Fruit fly (Drosophila melanogaster) ovary, adult (tissue): ENCODE measurements around the gene CG7878.
"Not testable (repeated sequence)": the region's sequence is repeated elsewhere in the genome, so short reads cannot be mapped to it uniquely, and the experiment has no call there.

Source experiments
- CG17801 ChIP-seq: fragments of 200-800 bp; optimal IDR thresholded peaks from 2 replicates; lab custom pipeline; 2019; ENCODE audit warnings: missing biosample characterization, mild to moderate bottlenecking, missing genetic modification characterization, moderate library complexity; ENCODE audit not compliant: partially characterized antibody

Gene CG7878

DNA sequence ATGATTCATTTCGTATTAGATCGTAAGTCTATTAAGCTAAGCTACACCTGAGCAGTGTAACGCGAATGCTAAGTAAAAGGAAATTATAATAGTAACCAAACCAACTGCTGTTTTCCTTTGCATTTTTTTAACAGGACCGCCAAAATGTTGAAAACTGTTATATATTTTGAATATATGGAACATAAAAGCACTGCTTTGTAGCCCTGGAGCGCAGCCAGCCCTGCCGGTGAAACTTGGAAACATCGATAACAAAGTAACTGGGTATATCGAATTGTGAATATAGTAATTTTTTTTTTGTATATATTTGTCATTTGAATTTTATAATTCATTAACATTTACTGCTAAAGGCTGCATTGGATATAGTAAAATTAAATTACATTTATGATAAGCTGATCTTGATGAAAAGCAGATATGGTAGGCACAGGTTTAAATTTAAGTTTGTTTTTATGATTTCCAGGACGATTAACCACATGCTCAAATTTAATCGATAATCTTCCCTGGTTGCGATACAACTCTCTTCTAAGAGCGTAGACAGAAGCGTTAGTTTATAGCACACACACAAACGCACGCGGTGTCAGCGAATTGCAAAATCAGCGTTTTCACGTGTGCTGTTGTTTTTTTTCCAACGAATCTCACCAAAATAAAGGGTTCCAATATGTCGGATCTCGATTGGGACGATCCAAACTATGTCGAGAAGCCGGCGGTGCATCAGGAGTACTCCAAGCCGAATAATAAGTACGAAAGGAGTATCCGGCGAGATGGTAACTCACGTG is at the start of gene CG7878:
CG7878 (plus strand) TSS at position 528 of the 773 bp plus-strand sequence.
- TF ChIP-seq CG17801 (GFP tag; lab: Kevin White, UChicago) = no peak

DNA sequence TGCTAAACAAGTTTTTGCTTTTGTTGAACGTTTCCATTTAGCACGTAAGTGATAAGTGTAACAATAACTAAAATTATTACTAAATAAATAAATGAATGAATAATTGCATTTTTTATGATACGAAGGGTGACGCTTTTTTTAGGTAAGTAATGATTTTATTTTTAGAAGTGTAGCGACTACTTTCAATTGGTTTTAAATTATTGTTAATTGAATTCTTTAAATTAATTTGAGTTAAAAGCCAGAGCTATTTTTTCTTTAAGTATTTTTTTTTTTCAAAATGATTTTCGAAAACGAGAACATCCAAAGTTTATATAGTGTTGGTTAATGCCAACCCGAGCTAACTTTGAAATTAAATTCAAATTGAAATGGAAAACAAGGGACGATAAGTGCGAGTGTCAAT is 35.6 kb upstream of the CG7878 start, which contains the start of gene CG7910:
CG7910 (plus strand) TSS at position 301 of the 400 bp plus-strand sequence.
- TF ChIP-seq CG17801 (GFP tag; lab: Kevin White, UChicago) = no peak

DNA sequence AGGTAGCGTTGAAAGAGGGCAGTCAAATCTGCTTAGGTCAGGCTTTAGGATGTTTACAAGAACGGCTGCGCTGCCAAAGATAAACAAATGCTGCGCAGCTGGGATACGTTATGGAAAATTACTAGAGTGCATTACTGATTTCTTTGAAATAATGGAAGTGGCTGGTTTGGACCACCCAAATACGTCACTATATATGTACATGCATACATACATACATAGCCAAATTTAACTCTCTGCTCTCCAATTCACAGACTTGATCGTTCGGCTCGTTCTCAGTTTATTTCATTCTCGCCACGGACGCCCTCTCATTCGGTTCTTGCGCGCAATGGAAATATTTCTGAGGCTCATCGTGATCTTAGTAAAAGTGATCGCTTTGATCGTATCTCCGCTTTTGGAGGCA is 28.7 kb upstream of the CG7878 start, which contains the start of gene CG7900:
CG7900 (plus strand) TSS at position 301 of the 400 bp plus-strand sequence.
- TF ChIP-seq CG17801 (GFP tag; lab: Kevin White, UChicago) = not testable (repeated sequence)

DNA sequence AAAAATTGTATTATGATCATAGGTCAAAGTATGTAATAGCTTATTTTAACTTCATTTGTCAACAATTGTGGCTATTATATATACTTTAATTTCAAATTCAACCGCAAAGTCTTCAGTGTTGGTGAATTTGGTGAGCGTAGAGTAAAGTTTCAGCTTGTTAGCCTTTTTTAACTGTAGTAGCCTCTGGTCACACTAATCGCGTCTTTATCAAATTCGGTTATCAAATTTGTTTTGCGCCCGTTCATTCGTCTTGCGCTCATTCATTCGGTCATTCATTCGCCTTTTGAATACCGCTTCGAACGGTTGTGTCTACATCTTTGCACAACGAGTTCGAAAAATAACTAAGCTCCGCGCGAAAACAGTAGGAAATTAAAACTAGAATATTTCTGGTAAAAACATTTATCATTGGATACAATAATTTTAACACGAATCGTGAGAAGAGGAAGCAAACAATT is 17.4 kb upstream of the CG7878 start, which contains the start of gene puc:
puc (plus strand) TSS at position 245 of the 455 bp plus-strand sequence.
- TF ChIP-seq CG17801 (GFP tag; lab: Kevin White, UChicago) = peak; percentile 54

DNA sequence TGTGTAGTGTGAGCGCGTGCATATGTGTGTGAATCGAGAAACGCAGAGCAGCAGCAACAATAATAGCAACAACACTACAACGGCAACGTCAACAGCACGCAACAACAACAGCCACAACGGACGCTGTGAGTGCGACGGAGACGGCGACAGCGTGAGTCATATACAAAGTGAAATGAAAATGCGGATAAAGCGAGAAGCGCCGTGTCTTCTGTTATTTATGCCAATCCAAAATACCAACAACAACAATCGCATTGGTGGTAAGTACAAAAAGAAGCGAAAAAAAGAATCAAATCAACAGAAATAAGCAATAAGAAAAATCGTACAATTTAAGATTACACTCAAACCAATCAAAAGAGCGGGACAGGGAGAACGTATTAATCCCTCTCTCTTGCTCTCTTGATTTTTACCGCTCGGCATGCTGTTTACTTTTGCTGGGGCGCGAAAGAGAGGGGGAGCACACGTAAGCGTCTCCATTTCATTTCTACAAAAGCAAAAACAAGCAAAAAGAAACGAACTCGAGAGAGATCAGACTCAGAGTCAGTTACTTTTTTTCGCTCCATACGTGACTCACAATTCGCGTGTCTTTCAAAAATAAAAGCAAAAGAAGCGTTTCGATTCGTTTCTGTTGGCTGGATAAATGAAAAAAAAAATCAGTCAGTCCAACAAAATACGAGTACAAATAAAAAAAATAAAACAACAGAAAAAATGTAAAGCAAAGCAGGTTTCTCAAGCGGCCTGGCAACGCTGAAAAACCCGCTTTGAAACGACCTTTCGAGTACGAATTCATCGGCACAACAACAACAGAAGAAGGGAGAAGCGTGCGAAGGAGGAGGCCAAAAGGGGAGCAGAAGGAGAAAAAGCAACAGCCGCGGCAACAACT is 16.4 kb upstream of the CG7878 start:
- TF ChIP-seq CG17801 (GFP tag; lab: Kevin White, UChicago) = peak; percentile 95

DNA sequence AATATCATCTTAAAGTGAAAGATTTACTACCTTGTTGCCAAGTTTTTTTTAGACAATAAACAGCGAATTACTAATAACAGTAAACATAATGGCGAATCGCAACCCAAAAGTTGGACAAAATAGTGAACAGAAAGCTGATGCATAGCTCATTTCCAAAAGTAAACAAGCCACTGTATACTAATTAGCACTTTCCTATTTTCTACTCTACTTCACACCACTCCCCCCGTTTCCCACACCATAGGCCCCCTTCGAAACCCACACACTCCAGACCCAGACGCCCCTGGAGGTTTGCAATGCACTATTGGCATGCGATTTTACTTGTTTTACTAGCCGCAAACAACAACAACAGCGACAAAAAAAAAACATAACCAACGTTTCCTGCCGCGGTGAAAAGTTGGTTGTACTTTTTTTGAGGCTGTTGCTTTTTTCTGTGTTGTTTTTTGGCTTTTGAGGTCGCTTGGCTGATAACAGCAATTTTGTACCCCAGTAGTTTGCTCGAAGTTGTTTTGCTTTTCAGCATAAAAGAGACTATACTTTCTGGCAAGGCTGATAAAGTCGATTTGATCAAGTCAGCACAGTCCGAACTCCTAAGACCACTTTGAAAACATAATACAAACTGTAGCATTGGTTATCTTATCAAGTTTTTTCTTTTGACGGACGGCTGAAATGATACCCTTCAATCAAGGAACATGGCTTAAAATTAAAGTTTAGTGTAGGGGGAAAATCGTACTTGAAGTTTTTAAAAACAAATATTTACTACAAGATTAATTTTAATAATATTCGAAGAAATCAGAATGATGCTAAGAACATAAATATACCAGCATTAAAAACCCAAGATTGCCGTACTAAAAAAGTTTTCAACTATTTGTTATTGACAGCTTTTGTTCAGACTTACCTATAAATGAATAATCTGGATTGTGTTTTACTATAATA is 15.3 kb upstream of the CG7878 start:
- TF ChIP-seq CG17801 (GFP tag; lab: Kevin White, UChicago) = peak; percentile 21

DNA sequence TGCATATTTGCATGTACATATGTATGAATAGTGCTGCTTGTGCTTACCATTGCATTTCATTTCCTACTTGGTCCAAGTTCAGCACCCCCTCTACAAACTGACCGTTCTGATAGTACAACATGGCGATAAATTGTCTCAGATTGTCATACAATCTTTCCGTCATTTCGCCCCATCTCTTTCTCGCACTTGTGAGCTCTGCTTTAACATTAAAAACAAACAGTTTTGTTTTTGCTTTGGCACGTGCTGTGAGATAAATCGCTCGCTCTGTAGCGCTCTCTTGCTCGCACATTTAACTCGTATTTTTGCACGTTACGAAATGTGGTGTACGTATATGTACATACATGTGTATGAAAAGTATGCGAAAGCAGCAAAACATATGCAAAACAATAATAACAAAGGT is 13.8 kb upstream of the CG7878 start:
- no peak for TF ChIP-seq CG17801 (GFP tag; lab: Kevin White, UChicago)

DNA sequence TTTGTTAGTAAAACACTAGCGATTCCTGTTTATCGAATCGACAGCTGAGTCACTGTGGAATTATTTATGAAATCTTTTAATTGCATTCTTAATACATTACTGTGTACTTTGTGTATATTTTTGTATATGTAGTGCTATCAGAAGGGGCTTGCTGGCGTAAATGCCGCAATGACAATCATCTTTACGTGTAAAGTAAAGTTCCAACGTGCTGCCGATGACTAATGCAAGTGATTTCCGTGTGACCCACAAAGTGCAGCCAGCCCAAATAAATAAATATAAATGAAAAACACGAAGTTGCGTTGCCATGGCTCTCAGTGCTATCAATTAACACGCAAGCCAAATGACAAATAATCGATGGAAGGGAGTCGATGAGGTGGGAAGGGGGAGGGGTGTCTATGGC is 12.7 kb upstream of the CG7878 start:
- TF ChIP-seq CG17801 (GFP tag; lab: Kevin White, UChicago) = no peak

DNA sequence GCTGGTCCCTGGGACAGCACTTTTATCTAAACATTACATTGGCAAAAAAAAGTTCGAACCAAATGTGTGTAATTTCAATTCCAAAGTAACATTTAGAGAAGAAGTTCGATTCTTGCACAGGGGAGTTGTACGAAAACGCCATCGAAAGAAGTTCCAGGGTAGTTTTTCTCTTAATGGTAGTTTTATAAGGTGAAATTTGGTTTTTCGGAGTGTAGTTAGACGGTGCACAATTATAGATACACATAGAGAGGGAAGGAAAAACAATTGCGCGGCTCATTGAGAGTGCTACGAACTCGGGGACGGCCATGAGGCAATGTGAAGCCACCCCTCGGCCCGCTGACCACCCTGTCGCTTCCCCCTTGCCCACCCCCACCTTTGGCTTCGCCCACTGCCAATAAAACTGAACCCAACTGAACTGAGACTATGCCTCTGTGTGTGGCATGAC is 12.3 kb upstream of the CG7878 start:
- TF ChIP-seq CG17801 (GFP tag; lab: Kevin White, UChicago) = no peak

DNA sequence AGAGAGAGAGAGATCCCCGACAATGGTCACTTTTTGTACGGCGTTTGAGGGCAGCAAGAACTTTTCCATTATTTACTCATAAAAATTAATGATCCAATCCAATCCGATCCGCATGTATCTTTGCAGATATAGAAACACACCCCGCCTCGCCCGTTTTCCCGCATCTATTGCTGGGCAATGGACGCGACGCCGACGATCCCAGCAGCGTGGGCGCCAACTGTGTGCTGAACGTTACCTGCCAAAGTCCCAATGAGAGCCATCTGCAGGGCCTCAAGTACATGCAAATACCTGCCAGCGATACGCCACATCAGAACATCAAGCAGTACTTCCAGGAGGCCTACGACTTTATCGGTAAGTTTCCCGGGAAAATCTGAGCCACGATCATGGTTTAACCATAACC is 11.6 kb upstream of the CG7878 start:
- no peak for TF ChIP-seq CG17801 (GFP tag; lab: Kevin White, UChicago)

DNA sequence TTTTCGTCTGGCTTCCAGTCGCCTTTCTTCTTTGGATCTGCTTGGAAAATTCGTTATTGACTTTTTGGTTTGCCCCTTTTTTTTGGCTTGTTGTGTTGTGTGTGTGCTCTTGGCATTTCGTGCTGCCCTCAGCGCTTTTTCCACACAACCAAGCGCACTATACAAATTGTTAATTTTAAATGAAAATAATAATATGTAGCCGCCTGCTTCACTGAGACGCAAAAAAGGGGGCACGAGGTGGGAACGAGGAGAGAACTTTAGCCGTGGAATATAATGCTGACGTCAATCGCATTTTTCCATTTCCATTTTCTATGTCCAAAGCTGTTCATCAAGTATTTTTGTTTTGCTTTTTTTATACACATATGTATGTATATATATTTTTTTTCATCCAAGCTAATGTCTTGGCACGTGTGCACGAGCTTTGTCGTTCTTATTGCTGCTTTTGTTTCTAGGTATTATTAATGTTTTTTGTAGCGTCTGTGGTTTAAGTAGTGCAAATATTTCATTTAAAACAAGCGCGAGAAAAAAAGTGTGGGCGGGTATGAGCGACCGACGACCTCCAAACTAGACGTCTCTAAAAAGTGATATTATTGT is 10.6 kb upstream of the CG7878 start:
- peak; percentile 60 for TF ChIP-seq CG17801 (GFP tag; lab: Kevin White, UChicago)

DNA sequence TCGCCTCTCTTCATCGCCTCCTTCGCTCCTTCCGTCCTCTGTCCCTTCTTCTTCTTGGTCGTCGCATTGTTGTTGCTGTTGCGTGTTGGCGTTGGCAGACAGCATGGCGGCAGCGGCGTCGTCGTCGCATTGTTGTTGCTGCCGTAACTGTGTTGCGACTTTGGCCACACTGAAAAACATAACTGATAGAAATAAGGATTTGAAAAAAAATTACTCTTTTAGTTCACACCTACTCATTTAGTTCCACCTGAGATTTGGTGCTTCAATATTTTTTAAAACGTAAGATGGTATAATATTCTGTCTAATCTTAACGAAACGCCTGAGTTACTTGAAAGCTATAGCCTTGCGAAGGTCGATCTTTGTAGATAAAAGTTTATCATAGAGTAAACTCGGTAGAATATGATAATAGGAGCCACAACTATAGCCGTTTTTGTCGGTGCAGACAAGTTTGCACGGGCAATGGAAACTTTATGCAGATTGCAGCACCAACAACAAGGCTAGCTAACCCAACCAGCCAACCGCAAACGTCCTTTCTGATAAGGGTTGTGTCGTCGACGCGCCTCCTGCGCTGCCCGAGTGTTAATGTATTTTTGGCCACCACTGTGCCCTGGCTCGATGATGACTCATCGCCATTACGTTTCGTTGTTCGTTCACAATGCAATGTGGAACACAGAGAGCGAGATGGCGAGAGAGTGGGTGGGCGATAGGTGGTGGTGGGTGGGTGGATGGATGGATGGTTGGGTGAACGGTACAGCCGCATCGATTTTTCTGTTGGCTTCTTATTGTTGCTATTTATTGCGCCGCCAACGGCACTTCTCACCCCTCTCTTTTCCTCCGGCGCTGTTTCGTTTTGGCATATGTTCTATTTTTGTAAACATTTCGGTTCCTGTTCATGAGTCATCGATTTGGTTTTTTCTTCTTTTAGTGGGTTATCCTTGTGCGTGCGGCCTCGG is 9.4 kb upstream of the CG7878 start:
- no peak for TF ChIP-seq CG17801 (GFP tag; lab: Kevin White, UChicago)
